Worm (Caenorhabditis elegans) whole organism, early embryonic: ENCODE results near the gene H34I24.1.

Experiments used
- B0310.2 ChIP-seq: sonication (generic microtip); optimal IDR thresholded peaks from 2 replicates; lab custom pipeline; 2016; ENCODE audit warnings: mild to moderate bottlenecking, missing genetic modification characterization, missing compliant biosample characterization
- F13C5.2 ChIP-seq: sonication (generic microtip); optimal IDR thresholded peaks from 2 replicates; lab custom pipeline; 2017; ENCODE audit warnings: mild to moderate bottlenecking, missing genetic modification characterization, inconsistent platforms, missing compliant biosample characterization
- aly-1 ChIP-seq: sonication (generic microtip); optimal IDR thresholded peaks from 2 replicates; lab custom pipeline; 2016; ENCODE audit warnings: missing genetic modification characterization, missing compliant biosample characterization
- ama-1 ChIP-seq: fragments of 150-350 bp; optimal IDR thresholded peaks from 2 replicates; lab custom pipeline; 2014
- ceh-13 ChIP-seq: fragments of 200-800 bp; sonication (Bioruptor generic); optimal IDR thresholded peaks from 2 replicates; lab custom pipeline; 2018; ENCODE audit warnings: mild to moderate bottlenecking, missing genetic modification characterization, missing compliant biosample characterization
- ceh-36 ChIP-seq: sonication (generic microtip); optimal IDR thresholded peaks from 2 replicates; lab custom pipeline; 2016; ENCODE audit warnings: missing genetic modification characterization, inconsistent platforms, missing compliant biosample characterization
- ets-7 ChIP-seq: sonication (generic microtip); optimal IDR thresholded peaks from 2 replicates; lab custom pipeline; 2016; ENCODE audit warnings: missing genotype, missing genetic modification characterization, missing compliant biosample characterization
- flt-1 ChIP-seq: fragments of 200-800 bp; sonication (Bioruptor generic); IDR thresholded peaks from 2 replicates; pipeline ENCODE4 v1.3.6; 2022; ENCODE audit warnings: missing genetic modification characterization, missing compliant biosample characterization
- hmbx-1 ChIP-seq: sonication (generic microtip); optimal IDR thresholded peaks from 2 replicates; lab custom pipeline; 2016; ENCODE audit warnings: mild to moderate bottlenecking, missing genetic modification characterization, missing compliant biosample characterization
- hmg-4 ChIP-seq: fragments of 200-800 bp; sonication (Bioruptor generic); optimal IDR thresholded peaks from 2 replicates; lab custom pipeline; 2018; ENCODE audit warnings: mild to moderate bottlenecking, missing genetic modification characterization, missing compliant biosample characterization
- hnd-1 ChIP-seq: sonication (generic microtip); optimal IDR thresholded peaks from 2 replicates; lab custom pipeline; 2016; ENCODE audit warnings: missing genetic modification characterization, missing compliant biosample characterization
- pes-1 ChIP-seq: fragments of 200-800 bp; sonication (Bioruptor generic); IDR thresholded peaks from 2 replicates; pipeline ENCODE4 v1.3.6; 2022; ENCODE audit warnings: missing genetic modification reagents, missing genetic modification characterization, missing compliant biosample characterization
- scrt-1 ChIP-seq: fragments of 200-800 bp; sonication (Bioruptor generic); IDR thresholded peaks from 2 replicates; pipeline ENCODE4 v1.3.6; 2022; ENCODE audit warnings: missing genetic modification characterization, missing compliant biosample characterization
- tbx-11 ChIP-seq: fragments of 200-800 bp; sonication (Bioruptor generic); IDR thresholded peaks from 2 replicates; pipeline ENCODE4 v1.3.6; 2022; ENCODE audit warnings: missing genetic modification characterization, missing compliant biosample characterization

DNA sequence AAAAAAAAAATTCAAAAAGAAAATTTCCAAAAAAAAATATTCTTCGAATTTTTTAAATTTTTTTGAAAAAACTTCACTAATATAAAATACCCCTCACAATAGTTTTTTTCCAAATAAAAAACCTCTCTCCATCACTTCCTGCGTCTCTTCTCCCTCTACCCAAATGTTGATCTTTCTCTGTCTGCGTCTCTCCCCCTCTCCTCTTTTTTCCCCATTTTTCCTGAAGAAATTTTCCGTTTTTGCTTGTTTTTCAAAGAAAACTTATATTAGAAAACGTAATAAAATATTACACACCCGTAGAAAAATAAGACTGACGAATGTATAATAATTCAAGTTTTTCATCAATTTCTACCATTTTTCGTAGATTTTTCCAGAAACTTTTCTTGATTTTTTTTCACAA lies 34.3 kb downstream of the H34I24.1 start:
- TF ChIP-seq ama-1 (lab: Kevin White, UChicago) (no peak), scrt-1 (GFP tag; lab: Robert Waterston, UW) (no peak), pes-1 (no peak), ets-7 (tag; lab: Kevin White, UChicago) (no peak), ceh-13 (GFP tag; lab: Kevin White, UChicago) (no peak), ceh-36 (no peak), hmbx-1 (tag; lab: Kevin White, UChicago) (no peak), hnd-1 (no peak), flt-1 (GFP tag; lab: Robert Waterston, UW) (no peak), hmg-4 (GFP tag; lab: Kevin White, UChicago) (no peak), tbx-11 (GFP tag; lab: Robert Waterston, UW) (no peak), F13C5.2 (no peak), aly-1 (tag; lab: Kevin White, UChicago) (no peak), B0310.2 (no peak)
